Fruit fly (Drosophila melanogaster) whole organism, embryonic: Measurements from ENCODE around the gene CG5781.
A peak's percentile ranks its signal among the peaks of the same experiment; 100 is the strongest.

Experiments used
- Asciz ChIP-seq: fragments of 200-800 bp; sonication (Bioruptor generic); optimal IDR thresholded peaks from 2 replicates; lab custom pipeline; 2017; ENCODE audit warnings: missing biosample characterization, mild to moderate bottlenecking, missing genetic modification characterization, missing genetic modification reagents
- Atf-2 ChIP-seq: fragments of 200-800 bp; sonication (Bioruptor generic); optimal IDR thresholded peaks from 2 replicates; lab custom pipeline; 2016; ENCODE audit warnings: missing biosample characterization, missing genetic modification characterization
- Bdp1 ChIP-seq: fragments of 200-800 bp; sonication (Bioruptor generic); optimal IDR thresholded peaks from 3 replicates; lab custom pipeline; 2016; ENCODE audit warnings: missing biosample characterization, missing genetic modification characterization
- C15 ChIP-seq: fragments of 200-800 bp; sonication (Bioruptor generic); IDR thresholded peaks from 3 replicates; pipeline ENCODE4 v1.3.6; 2022; ENCODE audit warnings: missing biosample characterization, missing genetic modification characterization
- CG10209 ChIP-seq: fragments of 200-800 bp; sonication (Bioruptor generic); optimal IDR thresholded peaks from 3 replicates; lab custom pipeline; 2017; ENCODE audit warnings: missing biosample characterization, mild to moderate bottlenecking, missing genetic modification characterization, missing genetic modification reagents
- CG10321 ChIP-seq: fragments of 200-800 bp; sonication (Bioruptor generic); IDR thresholded peaks from 2 replicates; pipeline ENCODE4 v1.3.6; 2022; ENCODE audit warnings: missing biosample characterization, missing genetic modification characterization
- CG10431 ChIP-seq: fragments of 200-800 bp; sonication (Bioruptor generic); optimal IDR thresholded peaks from 3 replicates; lab custom pipeline; 2018; ENCODE audit warnings: missing biosample characterization, mild to moderate bottlenecking, missing genetic modification characterization
- CG11093 ChIP-seq: fragments of 200-800 bp; sonication (Bioruptor generic); IDR thresholded peaks from 3 replicates; pipeline ENCODE4 v1.3.6; 2022; ENCODE audit warnings: missing biosample characterization, missing genetic modification characterization
- CG13287 ChIP-seq: fragments of 200-800 bp; sonication (Bioruptor generic); IDR thresholded peaks from 2 replicates; pipeline ENCODE4 v1.3.6; 2022; ENCODE audit warnings: missing biosample characterization, missing genetic modification characterization; ENCODE audit not compliant: partially characterized antibody
- CG13775 ChIP-seq: fragments of 200-800 bp; sonication (Bioruptor generic); optimal IDR thresholded peaks from 3 replicates; lab custom pipeline; 2017; ENCODE audit warnings: missing biosample characterization, mild to moderate bottlenecking, missing genetic modification characterization
- CG14050 ChIP-seq: fragments of 200-800 bp; sonication (Bioruptor generic); IDR thresholded peaks from 3 replicates; pipeline ENCODE4 v1.3.6; 2022; ENCODE audit warnings: missing biosample characterization, missing genetic modification characterization
- CG15479 ChIP-seq: fragments of 200-800 bp; sonication (Bioruptor generic); optimal IDR thresholded peaks from 3 replicates; lab custom pipeline; 2019; ENCODE audit warnings: missing biosample characterization, mild to moderate bottlenecking, missing genetic modification characterization, moderate library complexity
- CG16813 ChIP-seq: fragments of 200-800 bp; sonication (Bioruptor generic); IDR thresholded peaks from 3 replicates; pipeline ENCODE4 v1.3.6; 2022; ENCODE audit warnings: missing biosample characterization, missing genetic modification characterization; ENCODE audit not compliant: partially characterized antibody
- CG16863 ChIP-seq: fragments of 200-800 bp; sonication (Bioruptor generic); optimal IDR thresholded peaks from 3 replicates; lab custom pipeline; 2016; ENCODE audit warnings: missing biosample characterization, missing genetic modification characterization
- CG2889 ChIP-seq: fragments of 200-800 bp; sonication (Bioruptor generic); IDR thresholded peaks from 3 replicates; pipeline ENCODE4 v1.3.6; 2022; ENCODE audit warnings: missing biosample characterization, missing genetic modification characterization
- CG31388 ChIP-seq: fragments of 200-800 bp; sonication (Bioruptor generic); optimal IDR thresholded peaks from 2 replicates; lab custom pipeline; 2016; ENCODE audit warnings: missing biosample characterization, missing genetic modification characterization
- CG32532 ChIP-seq: fragments of 200-800 bp; sonication (Bioruptor generic); IDR thresholded peaks from 2 replicates; pipeline ENCODE4 v1.3.6; 2022; ENCODE audit warnings: missing biosample characterization, missing genetic modification characterization
- CG4404 ChIP-seq: fragments of 200-800 bp; sonication (Bioruptor generic); IDR thresholded peaks from 2 replicates; pipeline ENCODE4 v1.3.6; 2022; ENCODE audit warnings: missing biosample characterization, missing genetic modification characterization
- CG6854 ChIP-seq: fragments of 200-800 bp; sonication (Bioruptor generic); optimal IDR thresholded peaks from 3 replicates; lab custom pipeline; 2017; ENCODE audit warnings: missing biosample characterization, mild to moderate bottlenecking, missing genetic modification characterization
- CG7357 ChIP-seq: fragments of 200-800 bp; sonication (Bioruptor generic); IDR thresholded peaks from 3 replicates; pipeline ENCODE4 v1.3.6; 2022; ENCODE audit warnings: missing biosample characterization, missing genetic modification characterization
- CG8765 ChIP-seq: fragments of 200-800 bp; sonication (Bioruptor generic); IDR thresholded peaks from 2 replicates; pipeline ENCODE4 v1.3.6; 2022; ENCODE audit warnings: missing biosample characterization, missing genetic modification characterization
- Fer1 ChIP-seq: fragments of 200-800 bp; sonication (Bioruptor generic); optimal IDR thresholded peaks from 2 replicates; lab custom pipeline; 2017; ENCODE audit warnings: missing biosample characterization, mild to moderate bottlenecking, missing genetic modification characterization
- Hmr ChIP-seq: fragments of 200-800 bp; sonication (Bioruptor generic); optimal IDR thresholded peaks from 3 replicates; lab custom pipeline; 2017; ENCODE audit warnings: mild to moderate bottlenecking, missing biosample characterization, missing genetic modification reagents, missing genetic modification characterization
- Hmx ChIP-seq: fragments of 200-800 bp; sonication (Bioruptor generic); optimal IDR thresholded peaks from 2 replicates; lab custom pipeline; 2016; ENCODE audit warnings: missing biosample characterization, missing genetic modification characterization
- Hr3 ChIP-seq: fragments of 200-800 bp; sonication (Bioruptor generic); optimal IDR thresholded peaks from 3 replicates; lab custom pipeline; 2016; ENCODE audit warnings: missing biosample characterization, missing genetic modification characterization
- Kr ChIP-seq: fragments of 200-800 bp; sonication (Bioruptor generic); optimal IDR thresholded peaks from 2 replicates; lab custom pipeline; 2017; ENCODE audit warnings: missing biosample characterization, mild to moderate bottlenecking, missing genetic modification characterization
- Mes4 ChIP-seq: fragments of 200-800 bp; sonication (Bioruptor generic); optimal IDR thresholded peaks from 2 replicates; lab custom pipeline; 2016; ENCODE audit warnings: missing biosample characterization, missing genetic modification characterization
- NC2β ChIP-seq: fragments of 200-800 bp; sonication (Bioruptor generic); optimal IDR thresholded peaks from 2 replicates; lab custom pipeline; 2016; ENCODE audit warnings: missing biosample characterization, missing genetic modification characterization
- Rx ChIP-seq: fragments of 200-800 bp; sonication (Bioruptor generic); IDR thresholded peaks from 2 replicates; pipeline ENCODE4 v1.3.6; 2022; ENCODE audit warnings: missing biosample characterization, missing genetic modification characterization
- Sox102F ChIP-seq: fragments of 200-800 bp; sonication (Bioruptor generic); optimal IDR thresholded peaks from 2 replicates; lab custom pipeline; 2018; ENCODE audit warnings: missing biosample characterization, mild to moderate bottlenecking, missing genetic modification characterization, moderate library complexity
- Stat92E ChIP-seq, 3 experiments: fragments of >200 bp in 2 of 3; fragments of 200-800 bp in 1 of 3; sonication (Bioruptor generic) in 1 of 3; optimal IDR thresholded peaks; 2 replicates each; lab custom pipeline; 2017 to 2019; ENCODE audit warnings: missing biosample characterization in 3 of 3, missing genetic modification characterization in 3 of 3, mild to moderate bottlenecking in 1 of 3, moderate library complexity in 1 of 3
- TFAM ChIP-seq: fragments of 200-800 bp; sonication (Bioruptor generic); optimal IDR thresholded peaks from 2 replicates; lab custom pipeline; 2017; ENCODE audit warnings: missing biosample characterization, missing genetic modification characterization, inconsistent platforms
- emc ChIP-seq: fragments of 200-800 bp; sonication (Bioruptor generic); optimal IDR thresholded peaks from 2 replicates; lab custom pipeline; 2016; ENCODE audit warnings: missing biosample characterization, missing genetic modification characterization
- en ChIP-seq: fragments of 200-800 bp; sonication (Bioruptor generic); optimal IDR thresholded peaks from 2 replicates; lab custom pipeline; 2016; ENCODE audit warnings: missing biosample characterization, missing genetic modification characterization
- gcm ChIP-seq: fragments of 200-800 bp; sonication (Bioruptor generic); optimal IDR thresholded peaks from 2 replicates; lab custom pipeline; 2019; ENCODE audit warnings: missing biosample characterization, mild to moderate bottlenecking, missing genetic modification characterization, moderate library complexity
- hb ChIP-seq: fragments of 200-800 bp; sonication (Bioruptor generic); IDR thresholded peaks from 3 replicates; pipeline ENCODE4 v1.3.6; 2022; ENCODE audit warnings: missing biosample characterization, missing genetic modification characterization; ENCODE audit not compliant: partially characterized antibody
- hkb ChIP-seq, 2 experiments: fragments of 200-800 bp in 1 of 2; fragments of >200 bp in 1 of 2; sonication (Bioruptor generic) in 1 of 2; IDR thresholded peaks in 1 of 2; optimal IDR thresholded peaks in 1 of 2; 2 replicates each; pipeline versions ENCODE4 v1.3.6 to Lab custom; 2017 to 2022; ENCODE audit warnings: missing biosample characterization in 1 of 2, missing genetic modification characterization in 1 of 2
- jing ChIP-seq: fragments of 200-800 bp; sonication (Bioruptor generic); optimal IDR thresholded peaks from 2 replicates; lab custom pipeline; 2018; ENCODE audit warnings: missing biosample characterization, mild to moderate bottlenecking, missing genetic modification characterization
- kah ChIP-seq: fragments of 200-800 bp; sonication (Bioruptor generic); optimal IDR thresholded peaks from 2 replicates; lab custom pipeline; 2018; ENCODE audit warnings: missing biosample characterization, mild to moderate bottlenecking, missing genetic modification characterization
- kni ChIP-seq: fragments of 200-800 bp; sonication (Bioruptor generic); optimal IDR thresholded peaks from 3 replicates; lab custom pipeline; 2017; ENCODE audit warnings: mild to moderate bottlenecking, missing biosample characterization, missing genetic modification reagents, missing genetic modification characterization
- mam ChIP-seq: fragments of 200-800 bp; sonication (Bioruptor generic); optimal IDR thresholded peaks from 3 replicates; lab custom pipeline; 2016; ENCODE audit warnings: missing biosample characterization, missing genetic modification characterization
- mirr ChIP-seq: fragments of 200-800 bp; sonication (Bioruptor generic); optimal IDR thresholded peaks from 3 replicates; lab custom pipeline; 2018; ENCODE audit warnings: missing biosample characterization, mild to moderate bottlenecking, missing genetic modification characterization
- nerfin-2 ChIP-seq: fragments of 200-800 bp; sonication (Bioruptor generic); IDR thresholded peaks from 2 replicates; pipeline ENCODE4 v1.3.6; 2022; ENCODE audit warnings: missing biosample characterization, missing genetic modification characterization; ENCODE audit not compliant: partially characterized antibody
- oc ChIP-seq: fragments of 200-800 bp; sonication (Bioruptor generic); optimal IDR thresholded peaks from 2 replicates; lab custom pipeline; 2018; ENCODE audit warnings: missing biosample characterization, mild to moderate bottlenecking, missing genetic modification characterization, moderate library complexity
- odd ChIP-seq: fragments of 200-800 bp; sonication (Bioruptor generic); optimal IDR thresholded peaks from 2 replicates; lab custom pipeline; 2017; ENCODE audit warnings: missing biosample characterization, mild to moderate bottlenecking, missing genetic modification characterization
- psq ChIP-seq: fragments of 200-800 bp; sonication (Bioruptor generic); optimal IDR thresholded peaks from 2 replicates; lab custom pipeline; 2017; ENCODE audit warnings: missing biosample characterization, missing genetic modification characterization
- pzg ChIP-seq: fragments of 200-800 bp; sonication (Bioruptor generic); optimal IDR thresholded peaks from 3 replicates; lab custom pipeline; 2018; ENCODE audit warnings: missing biosample characterization, mild to moderate bottlenecking, missing genetic modification characterization, moderate library complexity
- schlank ChIP-seq: fragments of 200-800 bp; sonication (Bioruptor generic); optimal IDR thresholded peaks from 2 replicates; lab custom pipeline; 2018; ENCODE audit warnings: missing biosample characterization, mild to moderate bottlenecking, missing genetic modification characterization
- so ChIP-seq: fragments of 200-800 bp; sonication (Bioruptor generic); IDR thresholded peaks from 3 replicates; pipeline ENCODE4 v1.3.6; 2022; ENCODE audit warnings: missing biosample characterization, missing genetic modification characterization
- vfl ChIP-seq: fragments of 200-800 bp; sonication (Bioruptor generic); optimal IDR thresholded peaks from 2 replicates; lab custom pipeline; 2016; ENCODE audit warnings: missing biosample characterization, missing genetic modification characterization
- zen ChIP-seq: fragments of 200-800 bp; sonication (Bioruptor generic); optimal IDR thresholded peaks from 3 replicates; lab custom pipeline; 2018; ENCODE audit warnings: missing biosample characterization, mild to moderate bottlenecking, missing genetic modification characterization, moderate library complexity

Gene CG5781

DNA sequence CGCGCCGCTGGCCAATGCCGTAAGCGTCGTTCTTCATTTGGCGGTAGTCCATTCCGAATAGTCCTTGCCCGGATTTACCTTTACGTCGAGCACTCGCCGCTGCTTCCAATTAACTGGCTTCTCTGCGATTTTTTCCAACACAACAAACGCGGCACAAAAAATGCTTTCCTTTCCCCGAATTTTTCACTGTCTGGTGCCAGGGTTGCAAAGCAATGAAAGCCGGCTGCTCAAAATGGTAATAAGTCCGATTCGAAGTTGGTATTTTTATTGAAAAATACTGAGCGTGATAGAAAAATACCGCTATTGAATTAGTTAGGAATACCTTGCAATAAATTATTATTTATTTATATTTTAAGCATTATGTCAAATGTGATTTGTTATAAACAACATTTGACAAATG is 15.1 kb upstream of the CG5781 start (continued):
- TF ChIP-seq TFAM (GFP tag; lab: Kevin White, UChicago) (no peak), C15 (GFP tag; lab: Robert Waterston, UW) (no peak), schlank (tag; lab: Kevin White, UChicago) (no peak), emc (GFP tag; lab: Kevin White, UChicago) (no peak), Kr (GFP tag; lab: Kevin White, UChicago) (no peak), mirr (GFP tag; lab: Kevin White, UChicago) (no peak), CG6854 (GFP tag; lab: Kevin White, UChicago) (no peak), mam (GFP tag; lab: Kevin White, UChicago) (peak; percentile 6), CG13775 (no peak), CG16813 (GFP tag; lab: Robert Waterston, UW) (no peak), CG4404 (GFP tag; lab: Robert Waterston, UW) (no peak), kni (GFP tag; lab: Kevin White, UChicago) (no peak), psq (GFP tag; lab: Kevin White, UChicago) (no peak), Hmx (GFP tag; lab: Kevin White, UChicago) (no peak), Atf-2 (GFP tag; lab: Kevin White, UChicago) (no peak), CG32532 (no peak), CG8765 (GFP tag; lab: Robert Waterston, UW) (no peak), zen (peak; percentile 10), CG31388 (no peak), nerfin-2 (GFP tag; lab: Robert Waterston, UW) (peak; percentile 11; the same call in 1 of the 2 replicates), NC2β (GFP tag; lab: Kevin White, UChicago) (no peak), gcm (GFP tag; lab: Kevin White, UChicago) (no peak), Stat92E (GFP tag; optimal IDR thresholded peaks at IDR 0.05; lab: Kevin White, UChicago) (peak in 1 of 3 experiments; percentile 7), CG15479 (GFP tag; lab: Kevin White, UChicago) (no peak), CG10321 (GFP tag; lab: Robert Waterston, UW) (no peak), pzg (GFP tag; lab: Kevin White, UChicago) (peak; percentile 54), CG2889 (GFP tag; lab: Robert Waterston, UW) (no peak), hkb (optimal IDR thresholded peaks at IDR 0.05; lab: Kevin White, UChicago) (no peak), hkb (GFP tag; IDR thresholded peaks at IDR 0.05; lab: Robert Waterston, UW) (no peak), CG11093 (GFP tag; lab: Robert Waterston, UW) (no peak), CG13287 (GFP tag; lab: Robert Waterston, UW) (peak; percentile 30; the same call in 1 of the 2 replicates), kah (GFP tag; lab: Kevin White, UChicago) (no peak), odd (GFP tag; lab: Kevin White, UChicago) (no peak), Mes4 (GFP tag; lab: Kevin White, UChicago) (no peak), CG7357 (GFP tag; lab: Robert Waterston, UW) (no peak), Hmr (GFP tag; lab: Kevin White, UChicago) (no peak), Fer1 (GFP tag; lab: Kevin White, UChicago) (no peak), CG10431 (GFP tag; lab: Kevin White, UChicago) (no peak), Hr3 (GFP tag; lab: Kevin White, UChicago) (no peak), CG14050 (no peak), jing (no peak), hb (GFP tag; lab: Robert Waterston, UW) (no peak), Sox102F (GFP tag; lab: Kevin White, UChicago) (no peak), vfl (GFP tag; lab: Kevin White, UChicago) (no peak), Bdp1 (GFP tag; lab: Kevin White, UChicago) (no peak), CG10209 (GFP tag; lab: Kevin White, UChicago) (no peak), so (GFP tag; lab: Robert Waterston, UW) (no peak), Rx (GFP tag; lab: Robert Waterston, UW) (no peak), oc (tag; lab: Kevin White, UChicago) (no peak), Asciz (GFP tag; lab: Kevin White, UChicago) (no peak), CG16863 (GFP tag; lab: Kevin White, UChicago) (no peak), en (GFP tag; lab: Kevin White, UChicago) (no peak)
